Worm (Caenorhabditis elegans): Measurements from ENCODE around the gene dhs-29.

Gene dhs-29

DNA sequence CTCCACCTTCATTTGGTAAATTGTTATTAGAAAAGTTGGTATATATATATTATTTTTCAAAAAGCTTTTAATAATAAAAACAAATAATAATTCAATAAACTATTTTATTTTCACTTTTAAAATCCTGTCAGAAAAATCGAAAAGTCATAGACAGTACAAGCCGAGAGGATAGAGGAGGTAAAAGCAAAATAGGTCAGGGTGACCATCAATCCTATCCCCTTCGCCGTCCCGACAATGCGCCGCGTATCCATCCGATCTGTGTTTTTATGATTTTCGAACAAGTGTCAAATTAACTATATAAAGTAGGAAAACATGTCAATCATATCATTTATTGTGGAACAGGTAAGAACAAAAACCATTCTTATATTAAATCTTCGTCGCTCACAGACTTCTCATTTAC lies 682 bp upstream of the dhs-29 start:
- no peak for TF ChIP-seq daf-19 (GFP tag; conservative IDR thresholded peaks at IDR 0.05)
- TF ChIP-seq unc-62 (GFP tag; optimal IDR thresholded peaks at IDR 0.05 in 1 of 2) = peak in 1 of 2 experiments; percentile 35
- no peak for TF ChIP-seq unc-62 (tag; optimal IDR thresholded peaks at IDR 0.05)
- TF ChIP-seq nhr-76 (tag; optimal IDR thresholded peaks at IDR 0.05) = no peak
- no peak for TF ChIP-seq daf-8 (GFP tag; IDR thresholded peaks at IDR 0.05)

DNA sequence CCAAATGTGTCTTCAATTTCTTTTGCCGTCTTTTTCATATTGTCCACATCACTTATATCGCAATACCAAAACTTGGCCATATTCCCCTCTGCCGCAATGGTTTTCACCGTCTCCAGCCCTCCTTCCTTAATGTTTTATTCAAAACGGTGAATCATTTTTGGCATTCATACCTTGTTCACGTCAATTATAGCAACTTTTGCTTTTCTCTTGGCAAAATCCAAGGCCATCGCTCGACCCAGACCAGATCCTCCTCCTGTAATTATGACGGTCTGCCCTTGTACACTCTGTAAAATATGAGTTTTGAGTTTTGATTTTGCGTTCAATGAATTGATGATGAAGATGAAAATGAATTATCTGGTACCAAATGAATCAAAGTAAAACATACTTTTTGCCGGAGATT lies 300 bp downstream of the dhs-29 start:
- TF ChIP-seq unc-62 (GFP tag; optimal IDR thresholded peaks at IDR 0.05 in 1 of 2) (peak in 1 of 2 experiments; percentile 53), unc-62 (tag; optimal IDR thresholded peaks at IDR 0.05) (no peak), ceh-82 (tag; optimal IDR thresholded peaks at IDR 0.05) (no peak), T26A8.4 (GFP tag; IDR thresholded peaks at IDR 0.05) (no peak)

DNA sequence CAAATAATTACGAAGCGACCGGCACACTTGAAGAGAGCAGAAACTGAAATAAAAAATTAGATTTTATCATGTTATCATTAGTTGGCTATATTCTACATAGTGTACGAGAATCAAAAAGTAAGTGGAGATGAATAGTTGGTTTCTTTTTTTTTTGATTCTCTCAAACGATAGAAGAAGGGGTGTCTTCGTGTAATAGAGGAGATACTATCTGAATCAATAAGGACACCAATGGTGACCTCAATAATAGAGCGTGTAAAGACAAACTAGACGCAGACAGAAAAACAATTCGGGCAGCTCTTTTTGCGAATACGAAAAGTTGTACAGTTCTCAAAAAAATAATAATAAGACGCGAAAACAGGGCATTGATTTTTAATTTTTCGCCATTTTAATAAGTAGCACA lies 2.2 kb downstream of the dhs-29 start:
- TF ChIP-seq lsy-2 (tag; optimal IDR thresholded peaks at IDR 0.05) (peak in 1 of 2 experiments; percentile 1), ceh-62 (tag; optimal IDR thresholded peaks at IDR 0.05) (no peak), ama-1 (optimal IDR thresholded peaks at IDR 0.05) (no peak), fkh-10 (GFP tag; optimal IDR thresholded peaks at IDR 0.05) (no peak)

DNA sequence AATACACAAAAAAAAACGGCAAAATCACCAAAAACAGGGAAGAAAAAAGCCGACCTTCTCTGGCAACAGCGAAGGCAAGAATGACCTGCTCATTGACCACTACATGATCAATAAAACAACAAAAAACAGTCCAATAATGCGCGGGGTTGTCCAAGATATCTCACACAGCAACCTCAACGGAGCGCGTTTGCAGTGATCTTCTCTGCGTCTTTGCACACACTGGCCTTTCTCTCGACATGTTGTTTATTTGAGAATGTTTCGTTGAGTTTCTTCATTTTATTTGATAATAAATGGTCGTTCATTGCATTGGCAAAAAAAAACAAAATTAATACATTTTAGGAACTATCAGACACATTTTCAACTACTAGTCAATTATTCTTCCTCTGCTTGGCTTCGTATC lies 3.1 kb downstream of the dhs-29 start:
- no peak for TF ChIP-seq lir-3 (tag; optimal IDR thresholded peaks at IDR 0.05)
- TF ChIP-seq daf-16 (GFP tag; optimal IDR thresholded peaks at IDR 0.05) = no peak
- TF ChIP-seq daf-16 (tag; optimal IDR thresholded peaks at IDR 0.05) = peak; percentile 89
- no peak for TF ChIP-seq tra-1 (GFP tag; IDR thresholded peaks at IDR 0.05)
- no peak for TF ChIP-seq F10B5.3 (tag; optimal IDR thresholded peaks at IDR 0.05)
- TF ChIP-seq lsy-2 (tag; optimal IDR thresholded peaks at IDR 0.05) = peak in 1 of 2 experiments; percentile 42
- TF ChIP-seq jun-1 (tag; optimal IDR thresholded peaks at IDR 0.05) = no peak
- peak; percentile 72 for TF ChIP-seq mes-2 (tag; optimal IDR thresholded peaks at IDR 0.05; ENCODE audit: poor library complexity, severe bottlenecking)
- TF ChIP-seq pha-4 (GFP tag; IDR thresholded peaks at IDR 0.05) = no peak
- peak; percentile 58 for TF ChIP-seq pha-4 (tag; optimal IDR thresholded peaks at IDR 0.05)
- TF ChIP-seq hlh-30 (tag; optimal IDR thresholded peaks at IDR 0.05; ENCODE audit: insufficient read depth) = peak; percentile 18
- peak; percentile 2 for TF ChIP-seq dpl-1 (GFP tag; optimal IDR thresholded peaks at IDR 0.05)
- no peak for TF ChIP-seq fkh-10 (GFP tag; optimal IDR thresholded peaks at IDR 0.05)
- TF ChIP-seq lin-15B (tag; optimal IDR thresholded peaks at IDR 0.05) = no peak
- no peak for TF ChIP-seq unc-39 (tag; optimal IDR thresholded peaks at IDR 0.05)
- peak; percentile 56 for TF ChIP-seq hlh-11 (tag; optimal IDR thresholded peaks at IDR 0.05)
- TF ChIP-seq lin-38 (GFP tag; IDR thresholded peaks at IDR 0.05) = peak; percentile 72
- TF ChIP-seq spr-3 (GFP tag; optimal IDR thresholded peaks at IDR 0.05) = no peak
- TF ChIP-seq lin-13 (GFP tag; optimal IDR thresholded peaks at IDR 0.05) = peak; percentile 27
- no peak for TF ChIP-seq vab-7 (GFP tag; IDR thresholded peaks at IDR 0.05)
- peak; percentile 32 for TF ChIP-seq nhr-28 (tag; optimal IDR thresholded peaks at IDR 0.05)
- TF ChIP-seq daf-12 (tag; optimal IDR thresholded peaks at IDR 0.05) = no peak
- TF ChIP-seq R02D3.7 (tag; optimal IDR thresholded peaks at IDR 0.05) = no peak
- TF ChIP-seq lin-29 (GFP tag; IDR thresholded peaks at IDR 0.05) = no peak
- TF ChIP-seq Y75B8A.6 (GFP tag; IDR thresholded peaks at IDR 0.05) = no peak
- TF ChIP-seq sdz-12 (GFP tag; optimal IDR thresholded peaks at IDR 0.05) = no peak
- no peak for TF ChIP-seq cey-2 (tag; optimal IDR thresholded peaks at IDR 0.05; ENCODE audit: borderline replicate concordance, insufficient read depth)
- TF ChIP-seq zfp-2 (tag; optimal IDR thresholded peaks at IDR 0.05) = no peak
- no peak for TF ChIP-seq daf-19 (GFP tag; conservative IDR thresholded peaks at IDR 0.05)
- peak; percentile 75 for TF ChIP-seq dve-1 (tag; optimal IDR thresholded peaks at IDR 0.05; ENCODE audit: insufficient read depth)
- no peak for TF ChIP-seq nhr-11 (tag; optimal IDR thresholded peaks at IDR 0.05)
- TF ChIP-seq madf-9 (GFP tag; conservative IDR thresholded peaks at IDR 0.05) = no peak
- peak; percentile 36 for TF ChIP-seq mxl-3 (GFP tag; optimal IDR thresholded peaks at IDR 0.05)
- TF ChIP-seq nhr-42 (GFP tag; IDR thresholded peaks at IDR 0.05) = no peak
- peak; percentile 33 for TF ChIP-seq nhr-6 (tag; optimal IDR thresholded peaks at IDR 0.05)
- peak; percentile 52 for TF ChIP-seq mep-1 (tag; optimal IDR thresholded peaks at IDR 0.05)
- no peak for TF ChIP-seq egl-27 (tag; optimal IDR thresholded peaks at IDR 0.05)
